Worm (Caenorhabditis elegans) whole organism, L4 larva: ENCODE results near the gene twk-11.

ENCODE experiments used
- F10B5.3 ChIP-seq: sonication (generic microtip); optimal IDR thresholded peaks from 2 replicates; lab custom pipeline; 2016; ENCODE audit warnings: mild to moderate bottlenecking, missing genetic modification characterization, missing compliant biosample characterization
- F49E8.2 ChIP-seq: sonication (generic microtip); optimal IDR thresholded peaks from 2 replicates; lab custom pipeline; 2016; ENCODE audit warnings: missing compliant biosample characterization, mild to moderate bottlenecking, missing genetic modification characterization, borderline replicate concordance
- Y5F2A.4 ChIP-seq: fragments of 200-800 bp; sonication (Bioruptor generic); optimal IDR thresholded peaks from 2 replicates; lab custom pipeline; 2018; ENCODE audit warnings: mild to moderate bottlenecking, missing genetic modification characterization, missing compliant biosample characterization
- ZK337.2 ChIP-seq: fragments of 200-800 bp; sonication (Bioruptor generic); IDR thresholded peaks from 2 replicates; pipeline ENCODE4 v1.3.6; 2022; ENCODE audit warnings: missing genetic modification reagents, missing genetic modification characterization, missing compliant biosample characterization
- aha-1 ChIP-seq: fragments of 150-350 bp; peaks from one replicate; lab custom pipeline; 2014; ENCODE audit warnings: missing biosample characterization, missing genetic modification characterization
- attf-4 ChIP-seq: sonication (generic microtip); optimal IDR thresholded peaks from 3 replicates; lab custom pipeline; 2017; ENCODE audit warnings: missing biosample characterization, missing genetic modification characterization
- ceh-20 ChIP-seq: fragments of 200-800 bp; sonication (Bioruptor generic); IDR thresholded peaks from 2 replicates; pipeline ENCODE4 v1.3.6; 2022; ENCODE audit warnings: missing genetic modification reagents, missing genetic modification characterization, missing compliant biosample characterization
- ceh-44 ChIP-seq: fragments of 200-800 bp; sonication (Bioruptor generic); IDR thresholded peaks from 2 replicates; pipeline ENCODE4 v1.3.6; 2022; ENCODE audit warnings: missing genetic modification reagents, missing genetic modification characterization, missing compliant biosample characterization
- daf-16 ChIP-seq, 3 experiments: sonication (generic microtip); optimal IDR thresholded peaks; 2 replicates each; lab custom pipeline; 2016 to 2017; ENCODE audit warnings: missing genetic modification characterization in 3 of 3, missing genetic modification reagents in 3 of 3, mild to moderate bottlenecking in 2 of 3, missing compliant biosample characterization in 2 of 3, missing biosample characterization in 1 of 3, moderate library complexity in 1 of 3
- daf-19 ChIP-seq: fragments of 200-800 bp; sonication (Bioruptor generic); conservative IDR thresholded peaks from 2 replicates; pipeline ENCODE4 v1.3.6; 2022; ENCODE audit warnings: missing genetic modification characterization, missing compliant biosample characterization
- daf-8 ChIP-seq: fragments of 200-800 bp; sonication (Bioruptor generic); IDR thresholded peaks from 2 replicates; pipeline ENCODE4 v1.3.6; 2022; ENCODE audit warnings: missing genetic modification characterization, missing compliant biosample characterization
- dmd-6 ChIP-seq: fragments of 200-800 bp; sonication (Bioruptor generic); IDR thresholded peaks from 2 replicates; pipeline ENCODE4 v1.3.6; 2022; ENCODE audit warnings: missing genetic modification reagents, missing genetic modification characterization, missing compliant biosample characterization
- egl-43 ChIP-seq: fragments of 200-800 bp; sonication (Bioruptor generic); IDR thresholded peaks from 2 replicates; pipeline ENCODE4 v1.3.6; 2022; ENCODE audit warnings: missing genetic modification reagents, missing genetic modification characterization, missing compliant biosample characterization
- fos-1 ChIP-seq: fragments of 150-350 bp; optimal IDR thresholded peaks from 2 replicates; lab custom pipeline; 2014; ENCODE audit warnings: missing biosample characterization, missing genetic modification characterization
- hif-1 ChIP-seq, 2 experiments: sonication (generic microtip); optimal IDR thresholded peaks; 2 replicates each; lab custom pipeline; 2016 to 2017; ENCODE audit warnings: missing compliant biosample characterization in 2 of 2, missing genetic modification characterization in 2 of 2, missing genetic modification reagents in 2 of 2, missing genotype in 2 of 2, mild to moderate bottlenecking in 1 of 2
- hlh-11 ChIP-seq: fragments of 200-800 bp; sonication (Bioruptor generic); optimal IDR thresholded peaks from 2 replicates; lab custom pipeline; 2018; ENCODE audit warnings: mild to moderate bottlenecking, missing genetic modification characterization, missing compliant biosample characterization
- hlh-30 ChIP-seq: sonication (generic microtip); optimal IDR thresholded peaks from 2 replicates; lab custom pipeline; 2017; ENCODE audit warnings: antibody characterized with exemption, mild to moderate bottlenecking, missing genetic modification characterization, missing compliant biosample characterization; ENCODE audit not compliant: insufficient read depth
- hmg-1.1 ChIP-seq: fragments of 200-800 bp; sonication (Bioruptor generic); IDR thresholded peaks from 2 replicates; pipeline ENCODE4 v1.3.6; 2022; ENCODE audit warnings: missing genetic modification reagents, missing genetic modification characterization, missing compliant biosample characterization
- lim-7 ChIP-seq: fragments of 200-800 bp; sonication (Bioruptor generic); IDR thresholded peaks from 2 replicates; pipeline ENCODE4 v1.3.6; 2022; ENCODE audit warnings: missing genetic modification characterization, missing compliant biosample characterization
- lin-13 ChIP-seq: fragments of 150-350 bp; optimal IDR thresholded peaks from 2 replicates; lab custom pipeline; 2014; ENCODE audit warnings: missing biosample characterization, missing genetic modification reagents, missing genetic modification characterization
- lin-15B ChIP-seq: fragments of 150-350 bp; sonication (generic microtip); optimal IDR thresholded peaks from 3 replicates; lab custom pipeline; 2014; ENCODE audit warnings: missing biosample characterization, missing genetic modification characterization
- lin-39 ChIP-seq: fragments of 150-350 bp; optimal IDR thresholded peaks from 2 replicates; lab custom pipeline; 2014; ENCODE audit warnings: missing biosample characterization, missing genetic modification reagents, missing genetic modification characterization
- lsy-2 ChIP-seq, 2 experiments: fragments of 150-350 bp in 1 of 2; sonication (generic microtip) in 1 of 2; optimal IDR thresholded peaks; 2 replicates each; lab custom pipeline; 2014 to 2017; ENCODE audit warnings: missing biosample characterization in 2 of 2, missing genetic modification characterization in 2 of 2
- madf-5 ChIP-seq, 2 experiments: fragments of 200-800 bp; sonication (Bioruptor generic); IDR thresholded peaks; 2 replicates each; pipeline ENCODE4 v1.3.6; 2022; ENCODE audit warnings: missing compliant biosample characterization in 2 of 2, missing genetic modification characterization in 2 of 2
- madf-9 ChIP-seq: fragments of 200-800 bp; sonication (Bioruptor generic); conservative IDR thresholded peaks from 2 replicates; pipeline ENCODE4 v1.3.6; 2022; ENCODE audit warnings: missing genetic modification reagents, missing genetic modification characterization, missing compliant biosample characterization
- mdl-1 ChIP-seq, 2 experiments: fragments of 150-350 bp in 1 of 2; sonication (generic microtip) in 1 of 2; optimal IDR thresholded peaks; 2 replicates each; lab custom pipeline; 2014 to 2017; ENCODE audit warnings: missing biosample characterization in 2 of 2, missing genetic modification characterization in 2 of 2
- mdt-29 ChIP-seq: fragments of 200-800 bp; sonication (Bioruptor generic); IDR thresholded peaks from 2 replicates; pipeline ENCODE4 v1.3.6; 2022; ENCODE audit warnings: missing genetic modification reagents, missing genetic modification characterization, missing compliant biosample characterization
- mep-1 ChIP-seq: fragments of 150-350 bp; sonication (generic microtip); optimal IDR thresholded peaks from 3 replicates; lab custom pipeline; 2014; ENCODE audit warnings: missing biosample characterization, missing genetic modification characterization
- mxl-2 ChIP-seq: fragments of 200-800 bp; sonication (Bioruptor generic); conservative IDR thresholded peaks from 2 replicates; pipeline ENCODE4 v1.3.6; 2022; ENCODE audit warnings: missing genetic modification reagents, missing genetic modification characterization, missing compliant biosample characterization
- nhr-102 ChIP-seq: sonication (generic microtip); optimal IDR thresholded peaks from 2 replicates; lab custom pipeline; 2016; ENCODE audit warnings: mild to moderate bottlenecking, missing genetic modification characterization, moderate library complexity, missing compliant biosample characterization
- nhr-25 ChIP-seq: sonication (generic microtip); optimal IDR thresholded peaks from 2 replicates; lab custom pipeline; 2017; ENCODE audit warnings: missing genetic modification characterization, mild to moderate bottlenecking, missing compliant biosample characterization, antibody characterized with exemption, moderate library complexity, borderline replicate concordance; ENCODE audit not compliant: insufficient read depth
- nhr-28 ChIP-seq: fragments of 150-350 bp; optimal IDR thresholded peaks from 2 replicates; lab custom pipeline; 2014; ENCODE audit warnings: missing biosample characterization, missing genetic modification characterization
- nhr-6 ChIP-seq: fragments of 150-350 bp; optimal IDR thresholded peaks from 2 replicates; lab custom pipeline; 2014; ENCODE audit warnings: missing biosample characterization, missing genetic modification characterization
- nhr-77 ChIP-seq: fragments of 150-350 bp; optimal IDR thresholded peaks from 2 replicates; lab custom pipeline; 2014; ENCODE audit warnings: missing biosample characterization, missing genetic modification characterization
- saeg-2 ChIP-seq: fragments of 200-800 bp; sonication (Bioruptor generic); IDR thresholded peaks from 2 replicates; pipeline ENCODE4 v1.3.6; 2022; ENCODE audit warnings: missing genetic modification reagents, missing genetic modification characterization, missing compliant biosample characterization
- sdz-12 ChIP-seq: fragments of 200-800 bp; sonication (Bioruptor generic); optimal IDR thresholded peaks from 2 replicates; lab custom pipeline; 2018; ENCODE audit warnings: mild to moderate bottlenecking, missing genetic modification characterization, missing compliant biosample characterization
- set-16 ChIP-seq: fragments of 200-800 bp; sonication (Bioruptor generic); IDR thresholded peaks from 2 replicates; pipeline ENCODE4 v1.3.6; 2022; ENCODE audit warnings: missing genetic modification reagents, missing genetic modification characterization, missing compliant biosample characterization
- skn-1 ChIP-seq: fragments of 150-350 bp; optimal IDR thresholded peaks from 2 replicates; lab custom pipeline; 2014; ENCODE audit warnings: missing biosample characterization, missing genetic modification characterization
- spr-1 ChIP-seq: sonication (generic microtip); optimal IDR thresholded peaks from 2 replicates; lab custom pipeline; 2016; ENCODE audit warnings: mild to moderate bottlenecking, missing genetic modification characterization, missing compliant biosample characterization
- spr-3 ChIP-seq: fragments of 200-800 bp; sonication (Bioruptor generic); optimal IDR thresholded peaks from 2 replicates; lab custom pipeline; 2018; ENCODE audit warnings: mild to moderate bottlenecking, missing genetic modification characterization, missing compliant biosample characterization
- unc-62 ChIP-seq, 3 experiments: fragments of 150-350 bp in 1 of 3; sonication (generic microtip); optimal IDR thresholded peaks in 2 of 3; peaks in 1 of 3; 1 replicate in 1 of 3; 2 replicates in 2 of 3; lab custom pipeline; 2014 to 2017; ENCODE audit warnings: missing biosample characterization in 3 of 3, missing genetic modification characterization in 3 of 3, missing genetic modification reagents in 3 of 3, missing genotype in 1 of 3
- vab-7 ChIP-seq: fragments of 200-800 bp; sonication (Bioruptor generic); IDR thresholded peaks from 2 replicates; pipeline ENCODE4 v1.3.6; 2022; ENCODE audit warnings: missing genetic modification reagents, missing genetic modification characterization, missing compliant biosample characterization
- zfp-3 ChIP-seq: fragments of 200-800 bp; sonication (Bioruptor generic); conservative IDR thresholded peaks from 2 replicates; pipeline ENCODE4 v1.3.6; 2022; ENCODE audit warnings: missing genetic modification reagents, missing genetic modification characterization, missing compliant biosample characterization
- zip-11 ChIP-seq: fragments of 200-800 bp; sonication (Bioruptor generic); IDR thresholded peaks from 2 replicates; pipeline ENCODE4 v1.3.6; 2022; ENCODE audit warnings: missing genetic modification characterization, missing compliant biosample characterization
- ztf-7 ChIP-seq: fragments of 150-350 bp; optimal IDR thresholded peaks from 2 replicates; lab custom pipeline; 2014; ENCODE audit warnings: missing biosample characterization, missing genetic modification characterization

Gene twk-11

DNA sequence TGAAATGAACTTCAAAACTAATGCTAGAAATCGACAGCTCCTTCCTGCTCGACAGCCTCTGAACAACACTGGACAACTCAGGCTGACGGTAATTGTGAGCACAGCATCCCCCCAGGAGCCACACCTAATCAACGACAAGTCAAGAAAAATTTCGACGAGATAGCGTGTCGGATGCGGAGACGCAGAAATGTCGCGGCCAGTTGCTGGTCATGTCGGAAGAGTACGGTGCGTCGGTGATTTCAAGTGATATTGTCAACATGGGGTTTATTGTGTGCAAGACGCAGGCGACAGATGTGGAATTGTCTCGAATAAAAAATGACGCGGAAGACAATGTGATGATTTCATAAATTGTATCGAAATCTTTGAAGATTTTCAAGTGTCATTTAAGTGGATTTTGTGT is at the start of gene twk-11:
TSS of gene twk-11 (minus strand) at position 101 of the 400 bp plus-strand sequence.
- peak; percentile 7 for TF ChIP-seq aha-1
- no peak for TF ChIP-seq ceh-44 (GFP tag; lab: Robert Waterston, UW)

DNA sequence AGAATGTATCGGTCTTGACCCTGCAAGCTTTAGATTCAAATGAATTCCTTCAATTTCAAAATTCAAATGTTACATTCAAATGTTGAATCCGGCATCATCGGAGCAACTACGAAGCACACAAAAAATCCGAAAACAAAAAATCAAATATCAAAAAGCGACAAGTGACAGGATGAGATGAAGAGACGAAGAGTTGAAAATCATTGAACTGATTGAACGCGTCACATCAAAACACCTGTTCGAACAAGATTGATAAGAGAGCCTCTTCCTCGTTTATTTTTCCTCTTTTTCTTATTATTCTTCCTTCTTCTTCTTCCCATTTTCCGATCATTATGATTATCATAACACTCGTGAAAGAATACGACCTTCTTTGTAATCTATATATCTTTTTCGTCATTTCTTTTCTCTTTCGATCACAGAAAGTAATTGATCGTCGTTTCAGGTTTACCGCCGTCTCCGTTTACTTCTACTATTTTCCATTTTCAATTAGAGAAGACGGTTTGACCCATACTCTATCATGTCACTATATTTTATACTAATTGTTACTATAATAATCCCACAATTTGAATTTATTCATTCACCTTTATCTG is 49.2 kb upstream of the twk-11 start, which contains the start of gene VC5.2:
TSS of gene VC5.2 (plus strand) at position 439 of the 587 bp plus-strand sequence.
- TF ChIP-seq mdl-1 (tag; optimal IDR thresholded peaks at IDR 0.05; lab: Kevin White, UChicago) = no peak
- no peak for TF ChIP-seq madf-9 (GFP tag; lab: Robert Waterston, UW)
- no peak for TF ChIP-seq spr-1 (tag; lab: Kevin White, UChicago)
- peak; percentile 75 for TF ChIP-seq nhr-28 (tag; lab: Kevin White, UChicago)
- no peak for TF ChIP-seq saeg-2 (GFP tag; lab: Robert Waterston, UW)
- no peak for TF ChIP-seq attf-4 (tag; lab: Kevin White, UChicago)
- no peak for TF ChIP-seq lin-39 (tag; lab: Kevin White, UChicago)
- TF ChIP-seq nhr-25 (tag; lab: Kevin White, UChicago) = no peak
- no peak for TF ChIP-seq lsy-2 (tag; optimal IDR thresholded peaks at IDR 0.05; lab: Kevin White, UChicago)
- peak; percentile 11 for TF ChIP-seq nhr-77
- no peak for TF ChIP-seq ztf-7 (tag; lab: Kevin White, UChicago)
- peak in 1 of 2 experiments; percentile 75 for TF ChIP-seq unc-62 (GFP tag; optimal IDR thresholded peaks at IDR 0.05 in 1 of 2; lab: Kevin White, UChicago)
- TF ChIP-seq unc-62 (tag; optimal IDR thresholded peaks at IDR 0.05; lab: Kevin White, UChicago) = no peak
- TF ChIP-seq daf-16 (GFP tag; optimal IDR thresholded peaks at IDR 0.05; lab: Kevin White, UChicago) = peak in 1 of 2 experiments; percentile 41
- no peak for TF ChIP-seq daf-16 (tag; optimal IDR thresholded peaks at IDR 0.05; lab: Kevin White, UChicago)
- peak; percentile 34 for TF ChIP-seq hlh-11
- TF ChIP-seq hlh-30 (tag; lab: Kevin White, UChicago) = peak; percentile 8
- TF ChIP-seq sdz-12 (GFP tag; lab: Kevin White, UChicago) = no peak
- 0 out of 2 replicates have a peak, but pooled peaks have one; percentile 23 for TF ChIP-seq ceh-20
- TF ChIP-seq F10B5.3 (tag; lab: Kevin White, UChicago) = no peak
- no peak for TF ChIP-seq fos-1 (tag; lab: Kevin White, UChicago)
- no peak for TF ChIP-seq Y5F2A.4 (GFP tag; lab: Kevin White, UChicago)
- no peak for TF ChIP-seq nhr-102
- TF ChIP-seq lim-7 (GFP tag; lab: Robert Waterston, UW) = no peak
- TF ChIP-seq zfp-3 (GFP tag; lab: Robert Waterston, UW) = no peak
- TF ChIP-seq mep-1 (tag; lab: Kevin White, UChicago) = no peak
- no peak for TF ChIP-seq daf-8 (GFP tag; lab: Robert Waterston, UW)
- no peak for TF ChIP-seq ceh-44 (GFP tag; lab: Robert Waterston, UW)
- TF ChIP-seq madf-5 (GFP tag; IDR thresholded peaks at IDR 0.05; lab: Robert Waterston, UW) = no peak
- no peak for TF ChIP-seq egl-43 (GFP tag; lab: Robert Waterston, UW)
- TF ChIP-seq F49E8.2 (tag; lab: Kevin White, UChicago) = no peak
- no peak for TF ChIP-seq dmd-6 (GFP tag; lab: Robert Waterston, UW)
- TF ChIP-seq zip-11 (GFP tag; lab: Robert Waterston, UW) = no peak
- TF ChIP-seq, all 104 proteins: peak for 7

- TF ChIP-seq hif-1 (tag; optimal IDR thresholded peaks at IDR 0.05; lab: Kevin White, UChicago) (peak in 1 of 2 experiments; percentile 69), hmg-1.1 (GFP tag; lab: Robert Waterston, UW) (no peak), attf-4 (tag; lab: Kevin White, UChicago) (no peak), nhr-25 (tag; lab: Kevin White, UChicago) (no peak), mdt-29 (GFP tag; lab: Robert Waterston, UW) (no peak), lin-13 (no peak), nhr-6 (tag; lab: Kevin White, UChicago) (no peak), vab-7 (GFP tag; lab: Robert Waterston, UW) (no peak), F49E8.2 (tag; lab: Kevin White, UChicago) (no peak), hlh-11 (no peak), skn-1 (no peak), daf-19 (GFP tag; lab: Robert Waterston, UW) (no peak), spr-3 (GFP tag; lab: Kevin White, UChicago) (no peak), set-16 (no peak), ZK337.2 (GFP tag; lab: Robert Waterston, UW) (peak; percentile 66; the same call in 1 of the 2 replicates), madf-9 (GFP tag; lab: Robert Waterston, UW) (no peak), aha-1 (no peak), mxl-2 (GFP tag; lab: Robert Waterston, UW) (no peak), lin-15B (tag; lab: Kevin White, UChicago) (no peak)
Measured at ce11 chrV:7084612-7085139, 48.3 kb upstream of the twk-11 start, which contains the start of gene mys-1. mys-1 (minus strand) TSS chrV:7084662.
